Fruit fly (Drosophila melanogaster) whole organism, embryonic: ENCODE measurements around the gene Nup98-96.
A peak's percentile ranks its signal among the peaks of the same experiment; 100 is the strongest.

Experiments
- Abd-B ChIP-seq: fragments of 200-800 bp; sonication (Bioruptor generic); optimal IDR thresholded peaks from 2 replicates; lab custom pipeline; 2018; ENCODE audit warnings: missing biosample characterization, mild to moderate bottlenecking, missing genetic modification characterization, moderate library complexity
- Antp ChIP-seq: fragments of 200-800 bp; sonication (Bioruptor generic); optimal IDR thresholded peaks from 3 replicates; lab custom pipeline; 2016; ENCODE audit warnings: missing biosample characterization, missing genetic modification characterization
- Atf-2 ChIP-seq: fragments of 200-800 bp; sonication (Bioruptor generic); optimal IDR thresholded peaks from 2 replicates; lab custom pipeline; 2016; ENCODE audit warnings: missing biosample characterization, missing genetic modification characterization
- Bdp1 ChIP-seq: fragments of 200-800 bp; sonication (Bioruptor generic); optimal IDR thresholded peaks from 3 replicates; lab custom pipeline; 2016; ENCODE audit warnings: missing biosample characterization, missing genetic modification characterization
- CG1024 ChIP-seq: fragments of 200-800 bp; sonication (Bioruptor generic); IDR thresholded peaks from 2 replicates; pipeline ENCODE4 v1.3.6; 2022; ENCODE audit warnings: missing biosample characterization, missing genetic modification characterization
- CG10543 ChIP-seq: fragments of 200-800 bp; sonication (Bioruptor generic); optimal IDR thresholded peaks from 3 replicates; lab custom pipeline; 2017; ENCODE audit warnings: missing biosample characterization, mild to moderate bottlenecking, missing genetic modification characterization, moderate library complexity
- CG10654 ChIP-seq: fragments of 200-800 bp; sonication (Bioruptor generic); optimal IDR thresholded peaks from 2 replicates; lab custom pipeline; 2016; ENCODE audit warnings: missing biosample characterization, missing genetic modification characterization
- CG12155 ChIP-seq: fragments of 200-800 bp; sonication (Bioruptor generic); optimal IDR thresholded peaks from 3 replicates; lab custom pipeline; 2016; ENCODE audit warnings: missing biosample characterization, missing genetic modification characterization
- CG12299 ChIP-seq: fragments of 200-800 bp; sonication (Bioruptor generic); optimal IDR thresholded peaks from 2 replicates; lab custom pipeline; 2018; ENCODE audit warnings: missing biosample characterization, mild to moderate bottlenecking, missing genetic modification characterization
- CG13287 ChIP-seq: fragments of 200-800 bp; sonication (Bioruptor generic); IDR thresholded peaks from 2 replicates; pipeline ENCODE4 v1.3.6; 2022; ENCODE audit warnings: missing biosample characterization, missing genetic modification characterization; ENCODE audit not compliant: partially characterized antibody
- CG13624 ChIP-seq: fragments of 200-800 bp; sonication (Bioruptor generic); optimal IDR thresholded peaks from 2 replicates; lab custom pipeline; 2016; ENCODE audit warnings: missing biosample characterization, missing genetic modification characterization
- CG13775 ChIP-seq: fragments of 200-800 bp; sonication (Bioruptor generic); optimal IDR thresholded peaks from 3 replicates; lab custom pipeline; 2017; ENCODE audit warnings: missing biosample characterization, mild to moderate bottlenecking, missing genetic modification characterization
- CG14014 ChIP-seq: fragments of 200-800 bp; sonication (Bioruptor generic); IDR thresholded peaks from 2 replicates; pipeline ENCODE4 v1.3.6; 2022; ENCODE audit warnings: missing biosample characterization, missing genetic modification characterization
- CG14965 ChIP-seq: fragments of 200-800 bp; sonication (Bioruptor generic); optimal IDR thresholded peaks from 2 replicates; lab custom pipeline; 2016; ENCODE audit warnings: missing biosample characterization, missing genetic modification characterization, borderline replicate concordance
- CG1602 ChIP-seq: fragments of 200-800 bp; sonication (Bioruptor generic); optimal IDR thresholded peaks from 3 replicates; lab custom pipeline; 2016; ENCODE audit warnings: missing biosample characterization, missing genetic modification characterization
- CG17385 ChIP-seq: fragments of 200-800 bp; sonication (Bioruptor generic); optimal IDR thresholded peaks from 3 replicates; lab custom pipeline; 2018; ENCODE audit warnings: missing biosample characterization, mild to moderate bottlenecking, missing genetic modification characterization
- CG17912 ChIP-seq: fragments of 200-800 bp; sonication (Bioruptor generic); optimal IDR thresholded peaks from 2 replicates; lab custom pipeline; 2018; ENCODE audit warnings: missing biosample characterization, mild to moderate bottlenecking, missing genetic modification characterization
- CG1832 ChIP-seq: fragments of 200-800 bp; sonication (Bioruptor generic); optimal IDR thresholded peaks from 2 replicates; lab custom pipeline; 2017; ENCODE audit warnings: missing biosample characterization, mild to moderate bottlenecking, missing genetic modification characterization, inconsistent platforms
- CG32772 ChIP-seq: fragments of 200-800 bp; sonication (Bioruptor generic); IDR thresholded peaks from 2 replicates; pipeline ENCODE4 v1.3.6; 2022; ENCODE audit warnings: missing biosample characterization, missing genetic modification characterization
- CG4404 ChIP-seq: fragments of 200-800 bp; sonication (Bioruptor generic); IDR thresholded peaks from 2 replicates; pipeline ENCODE4 v1.3.6; 2022; ENCODE audit warnings: missing biosample characterization, missing genetic modification characterization
- CG4424 ChIP-seq: fragments of 200-800 bp; sonication (Bioruptor generic); optimal IDR thresholded peaks from 3 replicates; lab custom pipeline; 2016; ENCODE audit warnings: missing biosample characterization, missing genetic modification characterization
- CG4820 ChIP-seq: fragments of 200-800 bp; sonication (Bioruptor generic); optimal IDR thresholded peaks from 3 replicates; lab custom pipeline; 2016; ENCODE audit warnings: missing biosample characterization, missing genetic modification characterization
- CG4854 ChIP-seq: fragments of 200-800 bp; sonication (Bioruptor generic); optimal IDR thresholded peaks from 2 replicates; lab custom pipeline; 2016; ENCODE audit warnings: missing biosample characterization, missing genetic modification characterization, inconsistent platforms
- CG6765 ChIP-seq: fragments of 200-800 bp; sonication (Bioruptor generic); optimal IDR thresholded peaks from 3 replicates; lab custom pipeline; 2017; ENCODE audit warnings: missing biosample characterization, mild to moderate bottlenecking, missing genetic modification characterization
- CHES-1-like ChIP-seq: fragments of 200-800 bp; sonication (Bioruptor generic); optimal IDR thresholded peaks from 2 replicates; lab custom pipeline; 2016; ENCODE audit warnings: missing biosample characterization, missing genetic modification characterization
- Dip2 ChIP-seq: fragments of 200-800 bp; sonication (Bioruptor generic); IDR thresholded peaks from 2 replicates; pipeline ENCODE4 v1.3.6; 2022; ENCODE audit warnings: missing biosample characterization, missing genetic modification characterization
- E2f2 ChIP-seq: fragments of 200-800 bp; sonication (Bioruptor generic); IDR thresholded peaks from 2 replicates; pipeline ENCODE4 v1.3.6; 2022; ENCODE audit warnings: missing biosample characterization, missing genetic modification characterization
- Ets65A ChIP-seq: fragments of 200-800 bp; sonication (Bioruptor generic); peaks from one replicate; lab custom pipeline; 2016; ENCODE audit warnings: missing biosample characterization, missing genetic modification characterization
- Fer1 ChIP-seq: fragments of 200-800 bp; sonication (Bioruptor generic); optimal IDR thresholded peaks from 2 replicates; lab custom pipeline; 2017; ENCODE audit warnings: missing biosample characterization, mild to moderate bottlenecking, missing genetic modification characterization
- MESR4 ChIP-seq: fragments of 200-800 bp; sonication (Bioruptor generic); optimal IDR thresholded peaks from 2 replicates; lab custom pipeline; 2018; ENCODE audit warnings: missing biosample characterization, mild to moderate bottlenecking, missing genetic modification characterization, moderate library complexity
- NC2β ChIP-seq: fragments of 200-800 bp; sonication (Bioruptor generic); optimal IDR thresholded peaks from 2 replicates; lab custom pipeline; 2016; ENCODE audit warnings: missing biosample characterization, missing genetic modification characterization
- Nf-YB ChIP-seq: fragments of 200-800 bp; sonication (Bioruptor generic); optimal IDR thresholded peaks from 3 replicates; lab custom pipeline; 2019; ENCODE audit warnings: missing biosample characterization, mild to moderate bottlenecking, missing genetic modification characterization, moderate library complexity
- Sry-β ChIP-seq: fragments of 200-800 bp; sonication (Bioruptor generic); optimal IDR thresholded peaks from 2 replicates; lab custom pipeline; 2018; ENCODE audit warnings: missing biosample characterization, mild to moderate bottlenecking, missing genetic modification characterization, moderate library complexity
- Sry-δ ChIP-seq: fragments of 200-800 bp; sonication (Bioruptor generic); optimal IDR thresholded peaks from 2 replicates; lab custom pipeline; 2016; ENCODE audit warnings: missing biosample characterization, missing genetic modification characterization
- TFAM ChIP-seq: fragments of 200-800 bp; sonication (Bioruptor generic); optimal IDR thresholded peaks from 2 replicates; lab custom pipeline; 2017; ENCODE audit warnings: missing biosample characterization, missing genetic modification characterization, inconsistent platforms
- bcd ChIP-seq: fragments of 200-800 bp; sonication (Bioruptor generic); optimal IDR thresholded peaks from 2 replicates; lab custom pipeline; 2017; ENCODE audit warnings: missing biosample characterization, mild to moderate bottlenecking, missing genetic modification characterization
- cas ChIP-seq: fragments of 200-800 bp; sonication (Bioruptor generic); IDR thresholded peaks from 2 replicates; pipeline ENCODE4 v1.3.6; 2022; ENCODE audit warnings: missing biosample characterization, missing genetic modification characterization
- dmrt99B ChIP-seq: fragments of 200-800 bp; sonication (Bioruptor generic); optimal IDR thresholded peaks from 2 replicates; lab custom pipeline; 2018; ENCODE audit warnings: missing biosample characterization, mild to moderate bottlenecking, missing genetic modification characterization, moderate library complexity
- fru ChIP-seq: fragments of >200 bp; optimal IDR thresholded peaks from 2 replicates; lab custom pipeline; 2017
- ftz-f1 ChIP-seq: fragments of 200-800 bp; sonication (Bioruptor generic); optimal IDR thresholded peaks from 2 replicates; lab custom pipeline; 2016; ENCODE audit warnings: missing biosample characterization, missing genetic modification characterization
- gce ChIP-seq: fragments of 200-800 bp; sonication (Bioruptor generic); IDR thresholded peaks from 3 replicates; pipeline ENCODE4 v1.3.6; 2022; ENCODE audit warnings: missing biosample characterization, missing genetic modification characterization
- hbn ChIP-seq: fragments of 200-800 bp; sonication (Bioruptor generic); IDR thresholded peaks from 2 replicates; pipeline ENCODE4 v1.3.6; 2022; ENCODE audit warnings: missing biosample characterization, missing genetic modification characterization; ENCODE audit not compliant: partially characterized antibody
- inv ChIP-seq: fragments of 200-800 bp; sonication (Bioruptor generic); IDR thresholded peaks from 2 replicates; pipeline ENCODE4 v1.3.6; 2022; ENCODE audit warnings: missing biosample characterization, missing genetic modification characterization; ENCODE audit not compliant: partially characterized antibody
- jigr1 ChIP-seq: fragments of 200-800 bp; sonication (Bioruptor generic); IDR thresholded peaks from 3 replicates; pipeline ENCODE4 v1.3.6; 2022; ENCODE audit warnings: missing biosample characterization, missing genetic modification characterization
- jing ChIP-seq: fragments of 200-800 bp; sonication (Bioruptor generic); optimal IDR thresholded peaks from 2 replicates; lab custom pipeline; 2018; ENCODE audit warnings: missing biosample characterization, mild to moderate bottlenecking, missing genetic modification characterization
- lilli ChIP-seq: fragments of 200-800 bp; sonication (Bioruptor generic); optimal IDR thresholded peaks from 3 replicates; lab custom pipeline; 2016; ENCODE audit warnings: missing biosample characterization, missing genetic modification characterization
- repo ChIP-seq: fragments of 200-800 bp; sonication (Bioruptor generic); optimal IDR thresholded peaks from 2 replicates; lab custom pipeline; 2016; ENCODE audit warnings: missing biosample characterization, missing genetic modification characterization
- slou ChIP-seq: fragments of 200-800 bp; sonication (Bioruptor generic); optimal IDR thresholded peaks from 3 replicates; lab custom pipeline; 2016; ENCODE audit warnings: missing biosample characterization, missing genetic modification characterization
- sr ChIP-seq: fragments of 200-800 bp; sonication (Bioruptor generic); IDR thresholded peaks from 3 replicates; pipeline ENCODE4 v1.3.6; 2022; ENCODE audit warnings: missing biosample characterization, missing genetic modification characterization
- twi ChIP-seq: fragments of 200-800 bp; optimal IDR thresholded peaks from 2 replicates; lab custom pipeline; 2019; ENCODE audit warnings: missing biosample characterization, mild to moderate bottlenecking, missing genetic modification characterization, moderate library complexity
- z ChIP-seq: fragments of 200-800 bp; sonication (Bioruptor generic); IDR thresholded peaks from 3 replicates; pipeline ENCODE4 v1.3.6; 2022; ENCODE audit warnings: missing biosample characterization, missing genetic modification characterization

The Nup98-96 gene

dm6 chr3R:23767417-23767853 is 14.0 kb downstream of the Nup98-96 start, which contains the start of the genes CG10214 and CG10375 (continued):
- TF ChIP-seq gce (GFP tag; lab: Robert Waterston, UW) (no peak; the same call in 2 of the 3 replicates), CG4404 (GFP tag; lab: Robert Waterston, UW) (peak; percentile 43; the same call in 1 of the 2 replicates), Antp (peak; percentile 84), Sry-δ (peak; percentile 78), CG6765 (peak; percentile 7), lilli (GFP tag; lab: Kevin White, UChicago) (peak; percentile 90), sr (GFP tag; lab: Robert Waterston, UW) (no peak), CG4424 (GFP tag; lab: Kevin White, UChicago) (peak; percentile 75), cas (0 out of 2 replicates have a peak, but pooled peaks have one; percentile 38), CG10543 (peak; percentile 25), Dip2 (GFP tag; lab: Robert Waterston, UW) (no peak), E2f2 (GFP tag; lab: Robert Waterston, UW) (peak; percentile 69), Fer1 (GFP tag; lab: Kevin White, UChicago) (peak; percentile 82), CHES-1-like (GFP tag; lab: Kevin White, UChicago) (peak; percentile 90), Atf-2 (GFP tag; lab: Kevin White, UChicago) (peak; percentile 10), CG12299 (peak; percentile 55), Sry-β (GFP tag; lab: Kevin White, UChicago) (no peak), CG4820 (GFP tag; lab: Kevin White, UChicago) (peak; percentile 70), CG1602 (GFP tag; lab: Kevin White, UChicago) (peak; percentile 72), TFAM (GFP tag; lab: Kevin White, UChicago) (no peak), bcd (GFP tag; lab: Kevin White, UChicago) (peak; percentile 64), slou (GFP tag; lab: Kevin White, UChicago) (no peak), CG12155 (GFP tag; lab: Kevin White, UChicago) (peak; percentile 82), CG13775 (GFP tag; lab: Kevin White, UChicago) (peak; percentile 62), CG17912 (GFP tag; lab: Kevin White, UChicago) (peak; percentile 8), jing (no peak), dmrt99B (tag; lab: Kevin White, UChicago) (peak; percentile 46), jigr1 (GFP tag; lab: Robert Waterston, UW) (no peak), inv (GFP tag; lab: Robert Waterston, UW) (no peak), CG13624 (GFP tag; lab: Kevin White, UChicago) (peak; percentile 89), CG32772 (GFP tag; lab: Robert Waterston, UW) (peak; percentile 48; the same call in 1 of the 2 replicates), CG13287 (GFP tag; lab: Robert Waterston, UW) (peak; percentile 71), repo (peak; percentile 78), hbn (peak; percentile 34; the same call in 1 of the 2 replicates), fru (lab: Kevin White, UChicago) (no peak), CG1024 (GFP tag; lab: Robert Waterston, UW) (no peak), Nf-YB (peak; percentile 44), Bdp1 (GFP tag; lab: Kevin White, UChicago) (peak; percentile 66), ftz-f1 (GFP tag; lab: Kevin White, UChicago) (peak; percentile 25), twi (tag; lab: Kevin White, UChicago) (peak; percentile 85), CG1832 (GFP tag; lab: Kevin White, UChicago) (no peak), z (GFP tag; lab: Robert Waterston, UW) (no peak), Ets65A (GFP tag; lab: Kevin White, UChicago) (peak; percentile 97), MESR4 (GFP tag; lab: Kevin White, UChicago) (peak; percentile 83), CG10654 (GFP tag; lab: Kevin White, UChicago) (peak; percentile 73), CG17385 (GFP tag; lab: Kevin White, UChicago) (peak; percentile 64), CG4854 (GFP tag; lab: Kevin White, UChicago) (peak; percentile 67), Abd-B (GFP tag; lab: Kevin White, UChicago) (peak; percentile 75), CG14965 (GFP tag; lab: Kevin White, UChicago) (no peak), CG14014 (0 out of 2 replicates have a peak, but pooled peaks have one; percentile 40), NC2β (peak; percentile 83)
